Worm (Caenorhabditis elegans) whole organism, L4/young adult: ENCODE measurements around the gene F49C5.12.

ENCODE experiments used
- W03F9.2 ChIP-seq: fragments of 150-350 bp; optimal IDR thresholded peaks from 2 replicates; lab custom pipeline; 2014; ENCODE audit warnings: missing biosample characterization, missing genetic modification characterization
- him-1 ChIP-seq: sonication (generic microtip); optimal IDR thresholded peaks from 2 replicates; lab custom pipeline; 2016; ENCODE audit warnings: missing genotype, missing genetic modification reagents, missing genetic modification characterization, missing compliant biosample characterization

ce11 chrII:12555579-12555978 lies 4.5 kb downstream of the F49C5.12 start, which contains the start of gene F49C5.11:
- TF ChIP-seq W03F9.2 (tag; lab: Kevin White, UChicago) (no peak), him-1 (tag; lab: Kevin White, UChicago) (no peak)
